Worm (Caenorhabditis elegans): ENCODE results near the gene F41C6.7.

DNA sequence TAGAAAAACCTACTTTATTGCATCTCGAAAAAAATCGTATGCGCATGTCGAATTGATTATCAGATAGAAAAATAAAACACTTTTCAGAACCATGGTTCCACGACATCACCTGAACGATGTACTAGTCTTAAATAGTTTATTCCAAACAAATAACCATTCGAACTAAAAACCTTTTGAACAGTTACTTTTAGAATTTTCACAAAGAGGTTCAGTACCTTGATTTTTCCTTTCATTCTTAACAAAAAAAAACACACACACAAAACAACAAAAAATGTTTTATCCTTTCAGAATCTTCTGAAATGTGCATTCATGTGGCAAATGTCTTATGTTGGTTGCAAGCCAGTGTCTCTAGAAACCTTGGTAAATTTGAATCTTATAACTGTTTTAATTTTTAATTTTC lies 10.4 kb downstream of the F41C6.7 start, which contains the start of gene F41C6.4:
- no peak for TF ChIP-seq nhr-11 (tag; optimal IDR thresholded peaks at IDR 0.05)
- TF ChIP-seq snpc-4 (tag; optimal IDR thresholded peaks at IDR 0.05) = no peak

All from whole organism, L4 larva.